Fruit fly (Drosophila melanogaster) S2 (cell line): ENCODE data around the gene CG33687.

Source experiments
- CG8478 ChIP-seq: fragments of >200 bp; optimal IDR thresholded peaks from 2 replicates; lab custom pipeline; 2018
- CTCF ChIP-seq, 2 experiments: fragments of >200 bp; optimal IDR thresholded peaks; 2 replicates each; lab custom pipeline; 2018

Gene CG33687

dm6 chr3L:16160420-16161069, 37.1 kb upstream of the CG33687 start:
- no peak for TF ChIP-seq CG8478 (lab: Kevin White, UChicago)

- TF ChIP-seq CTCF (optimal IDR thresholded peaks at IDR 0.05; lab: Kevin White, UChicago) (no peak), CG8478 (lab: Kevin White, UChicago) (no peak)
These were observed 36.5 kb upstream of the CG33687 start for dm6 chr3L:16161131-16161530.

dm6 chr3L:16161847-16162556, 35.7 kb upstream of the CG33687 start:
- TF ChIP-seq CTCF (optimal IDR thresholded peaks at IDR 0.05; lab: Kevin White, UChicago) (no peak), CG8478 (lab: Kevin White, UChicago) (no peak)

dm6 chr3L:16164150-16165039, 33.3 kb upstream of the CG33687 start, which contains the start of gene CG5151:
Gene CG5151 (minus strand): TSS chr3L:16164701.
- TF ChIP-seq CTCF (optimal IDR thresholded peaks at IDR 0.05; lab: Kevin White, UChicago), result peak; percentile 30 to 41
- TF ChIP-seq CG8478 (lab: Kevin White, UChicago), result no peak

- no peak for TF ChIP-seq CTCF (optimal IDR thresholded peaks at IDR 0.05; lab: Kevin White, UChicago)
- TF ChIP-seq CG8478 (lab: Kevin White, UChicago), result no peak
These were observed 32.1 kb upstream of the CG33687 start for dm6 chr3L:16165356-16166168.

dm6 chr3L:16166217-16166997, 31.3 kb upstream of the CG33687 start:
- no peak for TF ChIP-seq CG8478 (lab: Kevin White, UChicago)
- TF ChIP-seq CTCF (optimal IDR thresholded peaks at IDR 0.05; lab: Kevin White, UChicago), result no peak

- no peak for TF ChIP-seq CG8478 (lab: Kevin White, UChicago)
- TF ChIP-seq CTCF (optimal IDR thresholded peaks at IDR 0.05; lab: Kevin White, UChicago), result no peak
These were observed 30.7 kb upstream of the CG33687 start for dm6 chr3L:16166998-16167344.

dm6 chr3L:16167723-16168386, 29.8 kb upstream of the CG33687 start:
- no peak for TF ChIP-seq CTCF (optimal IDR thresholded peaks at IDR 0.05; lab: Kevin White, UChicago)
- no peak for TF ChIP-seq CG8478 (lab: Kevin White, UChicago)

- TF ChIP-seq CG8478 (lab: Kevin White, UChicago) (no peak), CTCF (optimal IDR thresholded peaks at IDR 0.05; lab: Kevin White, UChicago) (no peak)
These were observed 29.0 kb upstream of the CG33687 start for dm6 chr3L:16168503-16169189.

dm6 chr3L:16170006-16170405, 27.7 kb upstream of the CG33687 start, which contains the start of gene CG33796:
Gene CG33796 (minus strand): TSS chr3L:16170106.
- no peak for TF ChIP-seq CG8478 (lab: Kevin White, UChicago)
- TF ChIP-seq CTCF (optimal IDR thresholded peaks at IDR 0.05; lab: Kevin White, UChicago), result no peak

- TF ChIP-seq CG8478 (lab: Kevin White, UChicago), result no peak
- no peak for TF ChIP-seq CTCF (optimal IDR thresholded peaks at IDR 0.05; lab: Kevin White, UChicago)
These were observed 26.4 kb upstream of the CG33687 start, which contains the start of gene CG33795 for dm6 chr3L:16171280-16171679. Gene CG33795 (minus strand): TSS chr3L:16171380.

dm6 chr3L:16172381-16172780, 25.3 kb upstream of the CG33687 start:
- no peak for TF ChIP-seq CTCF (optimal IDR thresholded peaks at IDR 0.05; lab: Kevin White, UChicago)
- TF ChIP-seq CG8478 (lab: Kevin White, UChicago), result no peak
